Worm (Caenorhabditis elegans) whole organism, late embryonic: ENCODE measurements around the gene D1014.4.

Experiments used
- C08G9.2 ChIP-seq: sonication (generic microtip); optimal IDR thresholded peaks from 2 replicates; lab custom pipeline; 2016; ENCODE audit warnings: mild to moderate bottlenecking, missing genetic modification characterization, moderate library complexity, missing compliant biosample characterization
- F13H6.1 ChIP-seq: sonication (generic microtip); optimal IDR thresholded peaks from 2 replicates; lab custom pipeline; 2016; ENCODE audit warnings: missing genetic modification characterization, missing compliant biosample characterization
- K02D7.2 ChIP-seq: sonication (generic microtip); optimal IDR thresholded peaks from 2 replicates; lab custom pipeline; 2017; ENCODE audit warnings: mild to moderate bottlenecking, missing genetic modification characterization, missing compliant biosample characterization
- Y22D7AL.16 ChIP-seq: sonication (generic microtip); optimal IDR thresholded peaks from 2 replicates; lab custom pipeline; 2016; ENCODE audit warnings: missing genetic modification characterization, missing compliant biosample characterization
- ama-1 ChIP-seq: fragments of 150-350 bp; optimal IDR thresholded peaks from 2 replicates; lab custom pipeline; 2014
- ceh-14 ChIP-seq: sonication (generic microtip); optimal IDR thresholded peaks from 2 replicates; lab custom pipeline; 2016; ENCODE audit warnings: missing genotype, missing genetic modification characterization, missing compliant biosample characterization
- ceh-19 ChIP-seq: fragments of 200-800 bp; sonication (Bioruptor generic); optimal IDR thresholded peaks from 2 replicates; lab custom pipeline; 2018; ENCODE audit warnings: mild to moderate bottlenecking, missing genetic modification characterization, missing compliant biosample characterization
- ceh-30 ChIP-seq: fragments of 150-350 bp; optimal IDR thresholded peaks from 2 replicates; lab custom pipeline; 2014; ENCODE audit warnings: missing biosample characterization, missing genetic modification characterization
- ceh-31 ChIP-seq: sonication (generic microtip); optimal IDR thresholded peaks from 2 replicates; lab custom pipeline; 2016; ENCODE audit warnings: missing genetic modification characterization, missing compliant biosample characterization
- ceh-34 ChIP-seq: sonication (generic microtip); optimal IDR thresholded peaks from 2 replicates; lab custom pipeline; 2016; ENCODE audit warnings: mild to moderate bottlenecking, missing genetic modification characterization, missing compliant biosample characterization
- ceh-48 ChIP-seq: sonication (generic microtip); optimal IDR thresholded peaks from 2 replicates; lab custom pipeline; 2016; ENCODE audit warnings: missing genetic modification characterization, inconsistent platforms, missing compliant biosample characterization
- ceh-6 ChIP-seq: fragments of 200-800 bp; sonication (Bioruptor generic); optimal IDR thresholded peaks from 2 replicates; lab custom pipeline; 2018; ENCODE audit warnings: mild to moderate bottlenecking, missing genetic modification characterization, missing compliant biosample characterization
- ceh-9 ChIP-seq: sonication (generic microtip); optimal IDR thresholded peaks from 2 replicates; lab custom pipeline; 2016; ENCODE audit warnings: mild to moderate bottlenecking, missing genetic modification characterization, inconsistent platforms, missing compliant biosample characterization
- che-1 ChIP-seq: sonication (generic microtip); optimal IDR thresholded peaks from 2 replicates; lab custom pipeline; 2016; ENCODE audit warnings: mild to moderate bottlenecking, missing genetic modification characterization, missing compliant biosample characterization
- dmd-4 ChIP-seq: sonication (generic microtip); optimal IDR thresholded peaks from 2 replicates; lab custom pipeline; 2016; ENCODE audit warnings: borderline replicate concordance, missing genetic modification characterization, missing compliant biosample characterization
- elt-2 ChIP-seq: sonication (generic microtip); optimal IDR thresholded peaks from 2 replicates; lab custom pipeline; 2016; ENCODE audit warnings: missing genetic modification reagents, missing genetic modification characterization, missing compliant biosample characterization
- elt-4 ChIP-seq: sonication (generic microtip); optimal IDR thresholded peaks from 2 replicates; lab custom pipeline; 2016; ENCODE audit warnings: missing genetic modification characterization, missing compliant biosample characterization
- ets-4 ChIP-seq: sonication (generic microtip); optimal IDR thresholded peaks from 2 replicates; lab custom pipeline; 2016; ENCODE audit warnings: missing genetic modification characterization, missing compliant biosample characterization
- eyg-1 ChIP-seq: sonication (generic microtip); optimal IDR thresholded peaks from 2 replicates; lab custom pipeline; 2016; ENCODE audit warnings: missing genotype, missing genetic modification characterization, missing compliant biosample characterization
- fax-1 ChIP-seq: sonication (generic microtip); optimal IDR thresholded peaks from 2 replicates; lab custom pipeline; 2016; ENCODE audit warnings: missing genotype, missing genetic modification characterization, missing compliant biosample characterization
- fkh-10 ChIP-seq: fragments of 150-350 bp; optimal IDR thresholded peaks from 2 replicates; lab custom pipeline; 2014; ENCODE audit warnings: missing biosample characterization, missing genetic modification reagents, missing genetic modification characterization
- hlh-13 ChIP-seq: fragments of 200-800 bp; sonication (Bioruptor generic); optimal IDR thresholded peaks from 2 replicates; lab custom pipeline; 2018; ENCODE audit warnings: mild to moderate bottlenecking, missing genetic modification characterization, missing compliant biosample characterization
- hlh-15 ChIP-seq: sonication (generic microtip); optimal IDR thresholded peaks from 2 replicates; lab custom pipeline; 2016; ENCODE audit warnings: missing genetic modification characterization, missing compliant biosample characterization
- hlh-30 ChIP-seq: sonication (generic microtip); optimal IDR thresholded peaks from 2 replicates; lab custom pipeline; 2017; ENCODE audit warnings: antibody characterized with exemption, missing genetic modification characterization, missing compliant biosample characterization; ENCODE audit not compliant: insufficient read depth
- hlh-6 ChIP-seq: sonication (generic microtip); optimal IDR thresholded peaks from 2 replicates; lab custom pipeline; 2016; ENCODE audit warnings: missing genotype, missing genetic modification characterization, missing compliant biosample characterization
- hlh-8 ChIP-seq: sonication (generic microtip); optimal IDR thresholded peaks from 2 replicates; lab custom pipeline; 2016; ENCODE audit warnings: missing genotype, missing genetic modification characterization, missing compliant biosample characterization
- lim-6 ChIP-seq: sonication (generic microtip); optimal IDR thresholded peaks from 2 replicates; lab custom pipeline; 2016; ENCODE audit warnings: missing genetic modification characterization, missing compliant biosample characterization
- lin-11 ChIP-seq: fragments of 200-800 bp; sonication (Bioruptor generic); optimal IDR thresholded peaks from 2 replicates; lab custom pipeline; 2018; ENCODE audit warnings: mild to moderate bottlenecking, missing genetic modification characterization, missing compliant biosample characterization
- mec-3 ChIP-seq: sonication (generic microtip); optimal IDR thresholded peaks from 2 replicates; lab custom pipeline; 2016; ENCODE audit warnings: borderline replicate concordance, missing genetic modification characterization, missing compliant biosample characterization
- nhr-232 ChIP-seq: sonication (generic microtip); optimal IDR thresholded peaks from 2 replicates; lab custom pipeline; 2016; ENCODE audit warnings: missing genetic modification characterization, missing compliant biosample characterization
- odd-2 ChIP-seq: sonication (generic microtip); optimal IDR thresholded peaks from 2 replicates; lab custom pipeline; 2017; ENCODE audit warnings: antibody characterized with exemption, mild to moderate bottlenecking, missing genetic modification characterization, missing compliant biosample characterization
- pag-3 ChIP-seq: sonication (generic microtip); optimal IDR thresholded peaks from 2 replicates; lab custom pipeline; 2016; ENCODE audit warnings: missing compliant biosample characterization, missing genetic modification characterization, borderline replicate concordance
- pha-2 ChIP-seq: sonication (generic microtip); optimal IDR thresholded peaks from 2 replicates; lab custom pipeline; 2017; ENCODE audit warnings: mild to moderate bottlenecking, missing genetic modification characterization, missing compliant biosample characterization
- pha-4 ChIP-seq: fragments of 150-350 bp; optimal IDR thresholded peaks from 2 replicates; lab custom pipeline; 2018; ENCODE audit warnings: missing biosample characterization, missing genetic modification reagents, missing genetic modification characterization
- pqm-1 ChIP-seq: sonication (generic microtip); optimal IDR thresholded peaks from 2 replicates; lab custom pipeline; 2016; ENCODE audit warnings: missing genetic modification characterization, missing compliant biosample characterization
- sdc-2 ChIP-seq: sonication (generic microtip); optimal IDR thresholded peaks from 2 replicates; lab custom pipeline; 2016; ENCODE audit warnings: missing genotype, missing genetic modification characterization, missing compliant biosample characterization
- syd-9 ChIP-seq: sonication (generic microtip); optimal IDR thresholded peaks from 2 replicates; lab custom pipeline; 2016; ENCODE audit warnings: mild to moderate bottlenecking, missing genetic modification characterization, moderate library complexity, missing compliant biosample characterization
- tbx-2 ChIP-seq: sonication (generic microtip); optimal IDR thresholded peaks from 2 replicates; lab custom pipeline; 2016; ENCODE audit warnings: missing genetic modification characterization, missing compliant biosample characterization
- tbx-7 ChIP-seq: sonication (generic microtip); optimal IDR thresholded peaks from 2 replicates; lab custom pipeline; 2016; ENCODE audit warnings: missing genotype, missing genetic modification characterization, missing compliant biosample characterization
- ttx-3 ChIP-seq: sonication (generic microtip); optimal IDR thresholded peaks from 2 replicates; lab custom pipeline; 2016; ENCODE audit warnings: missing genetic modification reagents, missing genetic modification characterization, missing compliant biosample characterization
- unc-3 ChIP-seq, 2 experiments: fragments of 200-800 bp in 1 of 2; sonication (Bioruptor generic) in 1 of 2; sonication (generic microtip) in 1 of 2; conservative IDR thresholded peaks in 1 of 2; optimal IDR thresholded peaks in 1 of 2; 2 replicates each; pipeline versions ENCODE4 v1.3.6 to Lab custom; 2016 to 2022; ENCODE audit warnings: missing compliant biosample characterization in 2 of 2, missing genetic modification characterization in 2 of 2, missing genetic modification reagents in 1 of 2
- ztf-16 ChIP-seq: sonication (generic microtip); optimal IDR thresholded peaks from 2 replicates; lab custom pipeline; 2017; ENCODE audit warnings: missing genetic modification characterization, missing compliant biosample characterization

D1014.4 gene

DNA sequence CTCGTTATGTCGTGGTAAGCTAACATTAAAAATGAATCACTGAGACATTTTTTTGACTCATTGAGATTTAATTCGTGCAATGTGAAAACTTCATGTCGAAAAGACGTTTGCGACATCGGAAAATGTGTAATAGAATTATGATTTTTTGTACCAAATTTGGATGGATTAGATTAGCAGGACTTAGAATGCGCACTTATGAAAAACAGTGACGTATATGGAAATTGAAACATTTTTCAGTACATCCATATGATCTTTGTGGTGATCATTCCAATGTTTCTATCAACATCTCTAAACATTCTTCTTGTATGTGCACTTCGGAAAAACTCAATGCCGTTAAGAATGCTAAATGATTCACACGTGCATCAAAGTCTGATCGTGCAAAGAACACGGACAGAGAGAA lies 11.5 kb downstream of the D1014.4 start:
- TF ChIP-seq che-1 (tag; lab: Kevin White, UChicago) (no peak), ceh-48 (tag; lab: Kevin White, UChicago) (no peak), dmd-4 (tag; lab: Kevin White, UChicago) (no peak), ztf-16 (tag; lab: Kevin White, UChicago) (no peak), ets-4 (tag; lab: Kevin White, UChicago) (no peak), lin-11 (tag; lab: Kevin White, UChicago) (no peak), nhr-232 (no peak), hlh-8 (tag; lab: Kevin White, UChicago) (no peak), syd-9 (no peak), pqm-1 (tag; lab: Kevin White, UChicago) (no peak), hlh-30 (tag; lab: Kevin White, UChicago) (no peak)

DNA sequence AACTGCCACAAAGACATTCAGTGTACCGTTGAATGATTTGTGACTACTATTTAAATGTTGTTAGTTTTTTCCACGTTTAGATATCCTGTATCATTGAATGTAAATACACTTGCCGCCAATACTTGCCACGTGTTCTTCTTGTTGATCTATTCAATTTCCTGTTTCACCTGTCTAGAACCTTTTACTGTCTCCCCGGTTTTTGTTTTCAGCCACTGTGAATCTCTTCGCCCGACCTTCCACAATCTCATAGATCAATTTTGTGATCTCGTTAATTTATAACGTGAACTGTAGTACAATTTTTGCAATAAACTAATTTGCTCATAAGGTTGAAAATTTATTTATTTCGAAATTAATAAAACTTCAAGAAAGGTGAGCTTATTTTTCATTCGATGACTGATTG lies 12.3 kb downstream of the D1014.4 start, which contains the start of gene D1014.13:
D1014.13 (plus strand) TSS at position 301 of the 400 bp plus-strand sequence.
- TF ChIP-seq K02D7.2 (tag; lab: Kevin White, UChicago) = no peak
- no peak for TF ChIP-seq elt-2
- TF ChIP-seq hlh-6 (tag; lab: Kevin White, UChicago) = no peak
- no peak for TF ChIP-seq hlh-13 (GFP tag; lab: Kevin White, UChicago)
- no peak for TF ChIP-seq pqm-1 (tag; lab: Kevin White, UChicago)
- TF ChIP-seq tbx-2 (tag; lab: Kevin White, UChicago) = no peak
- TF ChIP-seq mec-3 (tag; lab: Kevin White, UChicago) = no peak
- TF ChIP-seq pha-4 (tag; lab: Kevin White, UChicago) = no peak
- TF ChIP-seq odd-2 (tag; lab: Kevin White, UChicago) = no peak
- no peak for TF ChIP-seq tbx-7
- TF ChIP-seq fkh-10 (GFP tag; lab: Kevin White, UChicago) = no peak
- no peak for TF ChIP-seq ceh-6 (GFP tag; lab: Kevin White, UChicago)
- TF ChIP-seq lim-6 (tag; lab: Kevin White, UChicago) = no peak
- TF ChIP-seq pag-3 = no peak
- no peak for TF ChIP-seq ttx-3 (tag; lab: Kevin White, UChicago)

DNA sequence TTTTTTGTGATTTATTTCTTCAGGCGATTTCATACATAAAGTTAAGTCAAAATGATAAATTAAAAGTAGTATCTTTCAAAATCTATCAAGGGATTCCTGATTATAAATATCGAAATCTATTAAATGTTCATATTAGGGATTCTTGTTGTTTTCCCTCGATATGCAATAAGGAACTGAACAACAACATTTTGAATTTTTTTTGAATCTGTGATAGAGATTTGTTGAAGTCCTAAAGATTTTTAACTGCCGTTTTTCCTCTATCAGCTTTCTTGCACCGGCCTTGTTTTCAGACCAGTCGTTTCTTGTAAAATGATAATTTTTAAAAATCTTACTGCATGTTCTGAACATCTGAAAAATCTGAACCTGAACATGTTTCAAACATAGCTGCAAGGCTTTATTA lies 22.7 kb downstream of the D1014.4 start:
- TF ChIP-seq odd-2 (tag; lab: Kevin White, UChicago) (no peak), nhr-232 (no peak), lim-6 (tag; lab: Kevin White, UChicago) (no peak), F13H6.1 (tag; lab: Kevin White, UChicago) (no peak), elt-4 (tag; lab: Kevin White, UChicago) (no peak), ttx-3 (tag; lab: Kevin White, UChicago) (no peak), ceh-14 (tag; lab: Kevin White, UChicago) (no peak), fax-1 (tag; lab: Kevin White, UChicago) (no peak), hlh-30 (tag; lab: Kevin White, UChicago) (no peak), Y22D7AL.16 (no peak), ceh-6 (GFP tag; lab: Kevin White, UChicago) (no peak), hlh-15 (tag; lab: Kevin White, UChicago) (no peak), pha-2 (tag; lab: Kevin White, UChicago) (no peak)

DNA sequence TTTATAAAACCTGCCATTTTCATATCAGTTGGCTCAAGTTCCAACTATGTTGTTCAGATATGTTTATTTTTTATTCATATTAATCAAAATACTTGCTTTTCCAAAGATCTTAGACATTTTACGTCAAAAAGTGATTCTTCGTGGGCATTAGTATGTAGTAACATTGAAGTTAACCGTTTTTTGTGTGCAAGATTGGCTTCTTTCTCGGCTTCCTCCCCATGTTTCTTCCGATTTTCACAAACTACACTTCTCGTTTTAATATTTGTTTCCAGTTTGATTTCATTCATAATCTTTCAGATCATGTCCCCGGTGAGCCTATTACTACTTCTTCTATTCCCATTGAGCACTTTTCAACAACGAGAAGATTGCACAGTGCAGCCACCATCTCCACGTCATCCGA lies 24.4 kb downstream of the D1014.4 start, which contains the start of gene sul-2:
sul-2 (plus strand) TSS at position 301 of the 400 bp plus-strand sequence.
- TF ChIP-seq ceh-30 (tag; lab: Kevin White, UChicago) (no peak), ceh-9 (tag; lab: Kevin White, UChicago) (no peak), sdc-2 (tag; lab: Kevin White, UChicago) (no peak), elt-4 (tag; lab: Kevin White, UChicago) (no peak), fax-1 (tag; lab: Kevin White, UChicago) (no peak), C08G9.2 (tag; lab: Kevin White, UChicago) (no peak), ets-4 (tag; lab: Kevin White, UChicago) (no peak), hlh-8 (tag; lab: Kevin White, UChicago) (no peak), ama-1 (lab: Kevin White, UChicago) (no peak), ceh-34 (tag; lab: Kevin White, UChicago) (no peak), unc-3 (GFP tag; conservative IDR thresholded peaks at IDR 0.05; lab: Robert Waterston, UW) (no peak), unc-3 (tag; optimal IDR thresholded peaks at IDR 0.05; lab: Kevin White, UChicago) (no peak), hlh-6 (tag; lab: Kevin White, UChicago) (no peak), ceh-31 (tag; lab: Kevin White, UChicago) (no peak), ceh-19 (GFP tag; lab: Kevin White, UChicago) (no peak), eyg-1 (tag; lab: Kevin White, UChicago) (no peak), pag-3 (no peak)
